Worm (Caenorhabditis elegans) whole organism, mixed stage, embryonic: ENCODE results near the gene C02F5.5.

Source experiments
- ceh-39 ChIP-seq: fragments of 150-350 bp; optimal IDR thresholded peaks from 2 replicates; lab custom pipeline; 2014; ENCODE audit warnings: missing biosample characterization, missing genetic modification characterization
- mep-1 ChIP-seq: fragments of 150-350 bp; optimal IDR thresholded peaks from 2 replicates; lab custom pipeline; 2017; ENCODE audit warnings: missing biosample characterization, missing genetic modification reagents, missing genetic modification characterization, inconsistent platforms
- nhr-237 ChIP-seq: fragments of 150-350 bp; optimal IDR thresholded peaks from 2 replicates; lab custom pipeline; 2014; ENCODE audit warnings: missing biosample characterization, missing genetic modification characterization

- TF ChIP-seq mep-1 (no peak), nhr-237 (tag; lab: Kevin White, UChicago) (no peak), ceh-39 (tag; lab: Kevin White, UChicago) (no peak)
These were observed 9.6 kb downstream of the C02F5.5 start, which contains the start of gene C02F5.3 for ce11 chrIII:8245591-8245990.
